Fruit fly (Drosophila melanogaster) whole organism, embryonic: ENCODE results near the gene Hsp22.

Experiments
- CG10431 ChIP-seq: fragments of 200-800 bp; sonication (Bioruptor generic); optimal IDR thresholded peaks from 3 replicates; lab custom pipeline; 2018; ENCODE audit warnings: missing biosample characterization, mild to moderate bottlenecking, missing genetic modification characterization
- CG11504 ChIP-seq: fragments of 200-800 bp; sonication (Bioruptor generic); optimal IDR thresholded peaks from 3 replicates; lab custom pipeline; 2019; ENCODE audit warnings: missing biosample characterization, mild to moderate bottlenecking, missing genetic modification characterization, moderate library complexity
- CG13775 ChIP-seq: fragments of 200-800 bp; sonication (Bioruptor generic); optimal IDR thresholded peaks from 3 replicates; lab custom pipeline; 2017; ENCODE audit warnings: missing biosample characterization, mild to moderate bottlenecking, missing genetic modification characterization
- CG15011 ChIP-seq: fragments of 200-800 bp; sonication (Bioruptor generic); optimal IDR thresholded peaks from 3 replicates; lab custom pipeline; 2018; ENCODE audit warnings: missing biosample characterization, mild to moderate bottlenecking, missing genetic modification characterization
- CG15479 ChIP-seq: fragments of 200-800 bp; sonication (Bioruptor generic); optimal IDR thresholded peaks from 3 replicates; lab custom pipeline; 2019; ENCODE audit warnings: missing biosample characterization, mild to moderate bottlenecking, missing genetic modification characterization, moderate library complexity
- CG1792 ChIP-seq: fragments of 200-800 bp; sonication (Bioruptor generic); optimal IDR thresholded peaks from 2 replicates; lab custom pipeline; 2016; ENCODE audit warnings: missing biosample characterization, missing genetic modification characterization
- CG18619 ChIP-seq: fragments of 200-800 bp; sonication (Bioruptor generic); optimal IDR thresholded peaks from 3 replicates; lab custom pipeline; 2017; ENCODE audit warnings: missing biosample characterization, mild to moderate bottlenecking, missing genetic modification characterization
- CG3065 ChIP-seq: fragments of 200-800 bp; sonication (Bioruptor generic); optimal IDR thresholded peaks from 2 replicates; lab custom pipeline; 2016; ENCODE audit warnings: missing biosample characterization, missing genetic modification characterization
- CG32772 ChIP-seq: fragments of 200-800 bp; sonication (Bioruptor generic); IDR thresholded peaks from 2 replicates; pipeline ENCODE4 v1.3.6; 2022; ENCODE audit warnings: missing biosample characterization, missing genetic modification characterization
- CG34224 ChIP-seq: fragments of 200-800 bp; sonication (Bioruptor generic); IDR thresholded peaks from 3 replicates; pipeline ENCODE4 v1.3.6; 2022; ENCODE audit warnings: missing biosample characterization, missing genetic modification characterization; ENCODE audit not compliant: partially characterized antibody
- CG4282 ChIP-seq: fragments of 200-800 bp; sonication (Bioruptor generic); optimal IDR thresholded peaks from 2 replicates; lab custom pipeline; 2016; ENCODE audit warnings: missing biosample characterization, missing genetic modification characterization
- CG4707 ChIP-seq: fragments of 200-800 bp; sonication (Bioruptor generic); optimal IDR thresholded peaks from 2 replicates; lab custom pipeline; 2018; ENCODE audit warnings: missing biosample characterization, mild to moderate bottlenecking, missing genetic modification characterization, moderate library complexity
- CG6254 ChIP-seq: fragments of 200-800 bp; sonication (Bioruptor generic); optimal IDR thresholded peaks from 3 replicates; lab custom pipeline; 2017; ENCODE audit warnings: mild to moderate bottlenecking, missing biosample characterization, missing genetic modification reagents, missing genetic modification characterization
- CG6689 ChIP-seq: fragments of 200-800 bp; sonication (Bioruptor generic); IDR thresholded peaks from 2 replicates; pipeline ENCODE4 v1.3.6; 2022; ENCODE audit warnings: missing biosample characterization, missing genetic modification characterization
- CG7839 ChIP-seq: fragments of 200-800 bp; sonication (Bioruptor generic); optimal IDR thresholded peaks from 3 replicates; lab custom pipeline; 2018; ENCODE audit warnings: missing biosample characterization, mild to moderate bottlenecking, missing genetic modification characterization, moderate library complexity
- CG8765 ChIP-seq: fragments of 200-800 bp; sonication (Bioruptor generic); IDR thresholded peaks from 2 replicates; pipeline ENCODE4 v1.3.6; 2022; ENCODE audit warnings: missing biosample characterization, missing genetic modification characterization
- CG8944 ChIP-seq: fragments of 200-800 bp; sonication (Bioruptor generic); optimal IDR thresholded peaks from 3 replicates; lab custom pipeline; 2016; ENCODE audit warnings: missing biosample characterization, missing genetic modification characterization
- Dek ChIP-seq: fragments of 200-800 bp; sonication (Bioruptor generic); optimal IDR thresholded peaks from 3 replicates; lab custom pipeline; 2019; ENCODE audit warnings: missing biosample characterization, mild to moderate bottlenecking, missing genetic modification characterization, moderate library complexity
- Dll ChIP-seq: fragments of 200-800 bp; sonication (Bioruptor generic); IDR thresholded peaks from 4 replicates; pipeline ENCODE4 v1.3.6; 2022; ENCODE audit warnings: missing biosample characterization, missing genetic modification characterization; ENCODE audit not compliant: partially characterized antibody
- HLHmδ ChIP-seq: fragments of 200-800 bp; sonication (Bioruptor generic); optimal IDR thresholded peaks from 2 replicates; lab custom pipeline; 2018; ENCODE audit warnings: missing biosample characterization, mild to moderate bottlenecking, missing genetic modification characterization, moderate library complexity
- Hr39 ChIP-seq: fragments of >200 bp; optimal IDR thresholded peaks from 2 replicates; lab custom pipeline; 2017
- Max ChIP-seq: fragments of 200-800 bp; sonication (Bioruptor generic); optimal IDR thresholded peaks from 2 replicates; lab custom pipeline; 2016; ENCODE audit warnings: missing biosample characterization, mild to moderate bottlenecking, missing genetic modification characterization
- Med ChIP-seq: fragments of 200-800 bp; sonication (Bioruptor generic); peaks from one replicate; lab custom pipeline; 2016; ENCODE audit warnings: missing biosample characterization, missing genetic modification characterization, mild to moderate bottlenecking, inconsistent platforms, moderate library complexity
- Mrtf ChIP-seq: fragments of 200-800 bp; sonication (Bioruptor generic); IDR thresholded peaks from 3 replicates; pipeline ENCODE4 v1.3.6; 2022; ENCODE audit warnings: missing biosample characterization, missing genetic modification characterization
- Scr ChIP-seq: fragments of 200-800 bp; sonication (Bioruptor generic); IDR thresholded peaks from 2 replicates; pipeline ENCODE4 v1.3.6; 2022; ENCODE audit warnings: missing biosample characterization, missing genetic modification characterization; ENCODE audit not compliant: partially characterized antibody
- Tbp ChIP-seq: fragments of >200 bp; optimal IDR thresholded peaks from 2 replicates; lab custom pipeline; 2018; ENCODE audit warnings: missing biosample characterization, missing genetic modification characterization
- Xbp1 ChIP-seq: fragments of 200-800 bp; sonication (Bioruptor generic); optimal IDR thresholded peaks from 3 replicates; lab custom pipeline; 2016; ENCODE audit warnings: missing biosample characterization, mild to moderate bottlenecking, missing genetic modification characterization
- bigmax ChIP-seq: fragments of 200-800 bp; sonication (Bioruptor generic); optimal IDR thresholded peaks from 2 replicates; lab custom pipeline; 2018; ENCODE audit warnings: missing biosample characterization, mild to moderate bottlenecking, missing genetic modification characterization
- emc ChIP-seq: fragments of 200-800 bp; sonication (Bioruptor generic); optimal IDR thresholded peaks from 2 replicates; lab custom pipeline; 2016; ENCODE audit warnings: missing biosample characterization, missing genetic modification characterization
- esg ChIP-seq: fragments of 200-800 bp; sonication (Bioruptor generic); conservative IDR thresholded peaks from 2 replicates; pipeline ENCODE4 v1.3.6; 2022; ENCODE audit warnings: missing biosample characterization, missing genetic modification characterization
- inv ChIP-seq: fragments of 200-800 bp; sonication (Bioruptor generic); IDR thresholded peaks from 2 replicates; pipeline ENCODE4 v1.3.6; 2022; ENCODE audit warnings: missing biosample characterization, missing genetic modification characterization; ENCODE audit not compliant: partially characterized antibody
- ken ChIP-seq: fragments of 200-800 bp; sonication (Bioruptor generic); IDR thresholded peaks from 3 replicates; pipeline ENCODE4 v1.3.6; 2022; ENCODE audit warnings: missing biosample characterization, missing genetic modification characterization
- knrl ChIP-seq: fragments of 200-800 bp; sonication (Bioruptor generic); IDR thresholded peaks from 3 replicates; pipeline ENCODE4 v1.3.6; 2022; ENCODE audit warnings: missing biosample characterization, missing genetic modification characterization; ENCODE audit not compliant: partially characterized antibody
- lab ChIP-seq: fragments of 200-800 bp; sonication (Bioruptor generic); optimal IDR thresholded peaks from 3 replicates; lab custom pipeline; 2017; ENCODE audit warnings: missing biosample characterization, missing genetic modification characterization, mild to moderate bottlenecking, moderate library complexity, missing genetic modification reagents
- nom ChIP-seq: fragments of 200-800 bp; sonication (Bioruptor generic); optimal IDR thresholded peaks from 2 replicates; lab custom pipeline; 2017; ENCODE audit warnings: missing biosample characterization, missing genetic modification characterization, mild to moderate bottlenecking, moderate library complexity, missing genetic modification reagents
- oc ChIP-seq: fragments of 200-800 bp; sonication (Bioruptor generic); optimal IDR thresholded peaks from 2 replicates; lab custom pipeline; 2018; ENCODE audit warnings: missing biosample characterization, mild to moderate bottlenecking, missing genetic modification characterization, moderate library complexity
- phol ChIP-seq: fragments of 200-800 bp; sonication (Bioruptor generic); optimal IDR thresholded peaks from 3 replicates; lab custom pipeline; 2018; ENCODE audit warnings: missing biosample characterization, mild to moderate bottlenecking, missing genetic modification characterization, moderate library complexity
- ro ChIP-seq: fragments of 200-800 bp; sonication (Bioruptor generic); IDR thresholded peaks from 2 replicates; pipeline ENCODE4 v1.3.6; 2022; ENCODE audit warnings: missing biosample characterization, missing genetic modification characterization
- slp2 ChIP-seq: fragments of 200-800 bp; sonication (Bioruptor generic); optimal IDR thresholded peaks from 2 replicates; lab custom pipeline; 2016; ENCODE audit warnings: missing biosample characterization, missing genetic modification characterization
- tna ChIP-seq: fragments of 200-800 bp; sonication (Bioruptor generic); IDR thresholded peaks from 2 replicates; pipeline ENCODE4 v1.3.6; 2022; ENCODE audit warnings: missing biosample characterization, missing genetic modification characterization; ENCODE audit not compliant: partially characterized antibody
- yki ChIP-seq: fragments of >200 bp; optimal IDR thresholded peaks from 3 replicates; lab custom pipeline; 2018
- zen2 ChIP-seq: fragments of 200-800 bp; sonication (Bioruptor generic); IDR thresholded peaks from 3 replicates; pipeline ENCODE4 v1.3.6; 2022; ENCODE audit warnings: missing biosample characterization, missing genetic modification characterization; ENCODE audit not compliant: partially characterized antibody

Hsp22 gene

DNA sequence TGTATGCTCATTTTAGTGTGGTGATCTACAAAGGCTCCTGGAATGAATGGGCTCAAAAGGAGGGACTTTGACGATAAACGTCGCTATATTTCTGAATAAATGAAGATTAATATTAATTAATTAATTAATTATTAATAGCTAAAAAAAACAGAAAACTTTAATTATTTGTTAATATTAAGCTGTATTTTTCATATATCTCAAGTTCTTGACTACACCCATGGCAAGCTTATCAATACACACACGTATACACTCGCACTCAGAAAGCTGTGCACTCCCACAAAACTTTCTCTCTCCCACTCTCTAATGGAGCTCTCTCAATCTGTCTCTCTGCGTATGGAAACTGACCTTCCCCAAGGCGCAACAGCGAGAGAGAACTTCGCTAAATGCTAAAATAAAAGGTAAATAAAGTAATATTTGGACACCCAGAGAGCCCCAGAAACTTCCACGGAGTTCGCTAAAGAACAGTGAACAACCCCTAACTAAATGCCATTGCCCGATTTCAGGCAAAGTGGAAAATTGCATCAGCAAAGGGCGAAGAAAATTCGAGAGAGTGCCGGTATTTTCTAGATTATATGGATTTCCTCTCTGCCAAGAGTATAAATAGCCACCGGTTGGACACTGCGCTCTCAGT, 758 bp downstream of the Hsp22 start (continued):
- no peak for TF ChIP-seq Tbp (GFP tag; lab: Kevin White, UChicago)
- TF ChIP-seq phol: peak; percentile 68
- TF ChIP-seq lab (GFP tag; lab: Kevin White, UChicago): peak; percentile 88
- TF ChIP-seq CG3065 (GFP tag; lab: Kevin White, UChicago): no peak
- TF ChIP-seq CG8944: no peak
- no peak for TF ChIP-seq CG8765 (GFP tag; lab: Robert Waterston, UW)
- no peak for TF ChIP-seq CG4707 (GFP tag; lab: Kevin White, UChicago)
- peak; percentile 56 for TF ChIP-seq CG13775
- peak; percentile 69 for TF ChIP-seq CG6689 (GFP tag; lab: Robert Waterston, UW)
- TF ChIP-seq Xbp1 (GFP tag; lab: Kevin White, UChicago): peak; percentile 73
- TF ChIP-seq CG32772 (GFP tag; lab: Robert Waterston, UW): 0 out of 2 replicates have a peak, but pooled peaks have one; percentile 18
- TF ChIP-seq emc (GFP tag; lab: Kevin White, UChicago): no peak
- TF ChIP-seq CG18619 (GFP tag; lab: Kevin White, UChicago): peak; percentile 48
- TF ChIP-seq CG1792: no peak

DNA sequence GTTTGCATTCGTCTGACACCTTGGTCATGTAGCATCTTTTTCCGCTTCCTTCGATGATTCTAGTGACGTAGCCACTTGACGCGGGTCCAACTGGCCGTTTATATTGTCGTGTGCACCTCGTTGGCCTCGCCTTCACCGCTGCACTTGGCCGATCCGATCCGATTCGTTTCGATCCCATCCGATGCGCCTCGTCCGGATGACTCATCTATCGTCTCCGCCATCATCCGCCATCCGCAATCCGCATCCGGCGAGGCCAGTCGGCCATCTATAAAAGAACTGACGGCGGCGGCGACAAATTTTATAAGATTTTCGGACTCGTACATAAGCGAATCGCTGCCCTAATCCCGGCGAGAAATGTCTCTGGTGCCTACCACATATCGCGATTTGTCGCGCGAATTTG, 2.4 kb downstream of the Hsp22 start, which contains the start of gene CG4461:
TSS of gene CG4461 (plus strand) at position 301 of the 400 bp plus-strand sequence.
- TF ChIP-seq nom (GFP tag; lab: Kevin White, UChicago) (peak; percentile 13), CG4282 (GFP tag; lab: Kevin White, UChicago) (no peak)

DNA sequence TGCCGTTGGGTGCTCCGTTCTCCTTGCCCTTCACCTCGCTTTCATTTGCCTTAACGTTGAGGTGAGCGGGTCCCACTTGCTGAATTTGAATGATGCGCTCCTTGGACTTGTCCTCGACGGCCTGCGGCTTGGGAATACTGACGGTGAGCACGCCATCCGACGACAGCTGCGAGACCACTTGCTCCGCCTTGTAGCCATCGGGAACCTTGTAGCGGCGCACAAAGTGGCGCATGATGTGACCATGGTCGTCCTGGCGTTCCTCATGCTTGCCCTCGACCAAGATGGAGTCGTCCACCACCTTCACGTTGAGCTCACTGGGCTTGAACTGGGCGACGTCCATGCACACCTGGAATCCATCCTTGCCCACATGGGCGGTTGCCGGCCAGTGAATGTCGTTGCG, 3.8 kb downstream of the Hsp22 start:
- TF ChIP-seq knrl (GFP tag; lab: Robert Waterston, UW) (no peak), oc (tag; lab: Kevin White, UChicago) (no peak), Mrtf (GFP tag; lab: Robert Waterston, UW) (0 out of 3 replicates have a peak, but pooled peaks have one; percentile 39), CG6254 (GFP tag; lab: Kevin White, UChicago) (no peak), ken (GFP tag; lab: Robert Waterston, UW) (0 out of 3 replicates have a peak, but pooled peaks have one; percentile 14), Med (GFP tag; lab: Kevin White, UChicago) (peak; percentile 56)

DNA sequence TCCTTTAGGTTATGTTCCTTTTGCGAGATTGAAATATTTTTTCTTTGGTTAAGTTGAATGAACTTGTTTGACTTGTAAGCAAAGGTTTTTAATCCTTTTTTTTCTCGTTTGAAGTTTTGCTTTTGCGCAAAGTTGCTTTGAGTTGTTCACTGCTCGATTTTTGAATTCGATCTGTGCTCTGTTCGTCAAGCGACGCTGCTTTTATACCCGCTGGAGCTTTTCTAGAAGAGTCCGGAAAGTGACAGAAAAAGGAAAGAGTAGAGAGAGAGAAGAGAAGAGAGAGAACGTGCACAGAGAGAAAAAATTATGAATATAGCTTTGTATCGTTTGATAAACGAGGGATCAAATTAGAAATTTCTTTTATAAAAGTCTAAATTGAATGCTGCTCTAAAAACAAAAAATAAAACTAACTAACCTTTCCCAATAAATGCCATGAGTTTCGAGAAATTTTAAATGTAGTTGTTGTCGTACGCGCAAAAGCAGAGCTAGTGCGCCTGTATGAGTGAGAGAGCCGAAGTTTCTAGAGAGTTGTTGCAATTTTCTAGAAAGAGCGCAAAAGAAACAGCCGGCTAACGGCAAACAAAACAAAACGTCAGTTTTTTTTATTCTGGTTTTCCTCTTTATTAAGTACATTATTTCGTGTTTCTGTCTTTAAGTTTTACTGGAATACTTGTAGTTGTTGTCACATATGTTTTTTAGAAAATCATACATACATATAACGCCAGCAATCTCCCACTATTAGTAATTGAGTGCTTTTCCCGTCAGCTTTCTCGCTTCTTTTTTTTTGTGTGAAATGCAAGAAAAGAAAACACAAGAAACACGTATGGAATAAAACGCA, 4.7 kb downstream of the Hsp22 start, which contains the start of gene Hsp26:
TSS of gene Hsp26 (minus strand) at position 230 of the 838 bp plus-strand sequence.
- TF ChIP-seq bigmax (peak; percentile 62), CG7839 (tag; lab: Kevin White, UChicago) (peak; percentile 86), slp2 (peak; percentile 75), CG15011 (GFP tag; lab: Kevin White, UChicago) (peak; percentile 11), zen2 (GFP tag; lab: Robert Waterston, UW) (no peak), Hr39 (no peak), inv (GFP tag; lab: Robert Waterston, UW) (no peak), ro (GFP tag; lab: Robert Waterston, UW) (peak; percentile 46; the same call in 1 of the 2 replicates), Dll (peak; percentile 30; the same call in 2 of the 4 replicates), Dek (tag; lab: Kevin White, UChicago) (peak; percentile 70), Scr (GFP tag; lab: Robert Waterston, UW) (no peak), Max (GFP tag; lab: Kevin White, UChicago) (peak; percentile 69), CG15479 (GFP tag; lab: Kevin White, UChicago) (no peak), esg (GFP tag; lab: Robert Waterston, UW) (peak; percentile 77), tna (GFP tag; lab: Robert Waterston, UW) (no peak), CG34224 (GFP tag; lab: Robert Waterston, UW) (peak; percentile 37; the same call in 1 of the 3 replicates), yki (lab: Kevin White, UChicago) (peak; percentile 10), CG10431 (no peak), oc (tag; lab: Kevin White, UChicago) (peak; percentile 86), CG3065 (GFP tag; lab: Kevin White, UChicago) (peak; percentile 57), CG11504 (tag; lab: Kevin White, UChicago) (peak; percentile 84), HLHmδ (no peak)
